ENCODE assay signal across 1 fruit fly cellular context in genomic region chrX:446002-446401, dm6.
TF ChIP-seq lines count a peak whose summit lies in the region.

No protein-coding gene starts in this region.

TF ChIP-seq in whole organism, prepupa, 60 proteins besides CTCF, POLR2A, EP300 and RAD21 (continued from another document):
- peak; percentile 6 for TF ChIP-seq OdsH (GFP tag; optimal IDR thresholded peaks at IDR 0.05; lab: Kevin White, UChicago)
- peak; percentile 9 for TF ChIP-seq CG3919 (GFP tag; optimal IDR thresholded peaks at IDR 0.05; lab: Kevin White, UChicago)
- peak; percentile 37 for TF ChIP-seq acj6 (GFP tag; optimal IDR thresholded peaks at IDR 0.05; lab: Kevin White, UChicago)
- TF ChIP-seq svp (GFP tag; lab: Kevin White, UChicago): peak; percentile 80
- TF ChIP-seq CG7368 (GFP tag; optimal IDR thresholded peaks at IDR 0.05; lab: Kevin White, UChicago): peak; percentile 4
- no peak for TF ChIP-seq CG16779 (tag; optimal IDR thresholded peaks at IDR 0.05; lab: Kevin White, UChicago)
- TF ChIP-seq Eip78C (GFP tag; lab: Kevin White, UChicago): peak; percentile 84
- peak; percentile 14 for TF ChIP-seq CG8632 (GFP tag; optimal IDR thresholded peaks at IDR 0.05; lab: Kevin White, UChicago)
- TF ChIP-seq CG6854 (GFP tag; optimal IDR thresholded peaks at IDR 0.05; lab: Kevin White, UChicago): no peak
- no peak for TF ChIP-seq Smox (GFP tag; optimal IDR thresholded peaks at IDR 0.05; lab: Kevin White, UChicago)
- peak; percentile 35 for TF ChIP-seq Hr39 (GFP tag; optimal IDR thresholded peaks at IDR 0.05; lab: Kevin White, UChicago)
- no peak for TF ChIP-seq Blimp-1 (GFP tag; optimal IDR thresholded peaks at IDR 0.05; lab: Kevin White, UChicago)
- TF ChIP-seq CG31627 (GFP tag; optimal IDR thresholded peaks at IDR 0.05; lab: Kevin White, UChicago): peak; percentile 44
- no peak for TF ChIP-seq Lpt (GFP tag; optimal IDR thresholded peaks at IDR 0.05; lab: Kevin White, UChicago)
- TF ChIP-seq CG8319 (GFP tag; optimal IDR thresholded peaks at IDR 0.05; lab: Kevin White, UChicago): no peak
- peak; percentile 32 to 53 for TF ChIP-seq ss (GFP tag; optimal IDR thresholded peaks at IDR 0.05; lab: Kevin White, UChicago)
- peak; percentile 41 for TF ChIP-seq CG6792 (GFP tag; optimal IDR thresholded peaks at IDR 0.05; lab: Kevin White, UChicago)
- TF ChIP-seq Ets96B (tag; optimal IDR thresholded peaks at IDR 0.05; lab: Kevin White, UChicago): peak; percentile 30
- peak; percentile 46 for TF ChIP-seq CG10669 (GFP tag; optimal IDR thresholded peaks at IDR 0.05; lab: Kevin White, UChicago)
- TF ChIP-seq CG9139 (GFP tag; optimal IDR thresholded peaks at IDR 0.05; lab: Kevin White, UChicago): no peak
- TF ChIP-seq CG15336 (GFP tag; IDR thresholded peaks at IDR 0.05; lab: Robert Waterston, UW): no peak
- no peak for TF ChIP-seq fkh (GFP tag; optimal IDR thresholded peaks at IDR 0.05; lab: Kevin White, UChicago)
- no peak for TF ChIP-seq Eip75B (GFP tag; optimal IDR thresholded peaks at IDR 0.05; lab: Kevin White, UChicago)
- peak; percentile 6 for TF ChIP-seq Sox15 (GFP tag; optimal IDR thresholded peaks at IDR 0.05; lab: Kevin White, UChicago)
- TF ChIP-seq salr (GFP tag; optimal IDR thresholded peaks at IDR 0.05; lab: Kevin White, UChicago): no peak
- no peak for TF ChIP-seq CG32006 (GFP tag; optimal IDR thresholded peaks at IDR 0.05; lab: Kevin White, UChicago)
- peak; percentile 43 for TF ChIP-seq Met (GFP tag; optimal IDR thresholded peaks at IDR 0.05; lab: Kevin White, UChicago)
- TF ChIP-seq esn (GFP tag; optimal IDR thresholded peaks at IDR 0.05; lab: Kevin White, UChicago): peak; percentile 47
- no peak for TF ChIP-seq CG6276 (GFP tag; optimal IDR thresholded peaks at IDR 0.05; lab: Kevin White, UChicago)
- TF ChIP-seq lz (GFP tag; optimal IDR thresholded peaks at IDR 0.05; lab: Kevin White, UChicago): peak; percentile 36
- TF ChIP-seq CG4318 (GFP tag; optimal IDR thresholded peaks at IDR 0.05; lab: Kevin White, UChicago): no peak
